Fruit fly (Drosophila melanogaster): ENCODE results near the gene CG44954.

CG44954 gene

DNA sequence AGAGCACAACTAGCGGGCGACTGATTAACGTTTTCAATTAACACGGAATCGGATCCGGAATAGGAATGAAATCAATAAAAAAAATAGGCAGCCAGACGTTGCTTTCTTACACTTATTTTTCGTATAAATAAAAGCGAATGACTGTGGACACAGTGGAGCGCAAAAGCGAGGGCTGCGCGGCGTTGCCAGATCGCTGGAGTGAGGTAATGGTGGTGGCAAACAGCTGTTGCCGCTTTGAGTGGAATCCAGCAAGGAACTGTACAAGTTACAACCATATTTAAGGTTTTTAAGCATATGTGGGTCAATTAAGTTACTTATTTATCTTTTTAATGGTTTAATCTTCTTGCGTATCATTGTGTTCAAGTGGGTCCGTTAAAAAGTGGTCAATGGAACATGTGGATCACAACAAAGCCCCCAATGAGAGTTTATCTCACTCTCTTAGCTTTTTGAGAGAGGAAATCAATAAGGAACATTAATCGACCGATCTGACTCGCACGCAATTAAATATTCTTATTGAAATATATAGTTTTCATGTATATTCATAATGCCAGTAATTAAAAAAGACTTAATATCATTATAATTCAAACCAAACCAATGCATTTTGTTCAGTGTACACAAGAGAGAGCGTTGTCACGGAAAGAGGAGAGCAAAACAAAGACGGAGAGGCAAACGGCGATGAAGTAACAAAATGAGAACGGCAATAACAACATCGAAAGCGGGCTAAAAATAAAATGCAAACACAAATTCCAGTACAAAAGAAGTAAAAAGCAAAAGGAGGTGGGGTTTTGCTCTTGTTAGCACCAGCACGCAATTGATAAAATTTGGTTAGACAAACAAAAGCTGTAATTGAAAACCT is 21.3 kb downstream of the CG44954 start:
- TF ChIP-seq chif (GFP tag; optimal IDR thresholded peaks at IDR 0.05) (peak; percentile 81 to 86), lbe (GFP tag; optimal IDR thresholded peaks at IDR 0.05) (peak; percentile 92), gsb (GFP tag; IDR thresholded peaks at IDR 0.05) (peak; percentile 85), cato (GFP tag; optimal IDR thresholded peaks at IDR 0.05; ENCODE audit: borderline replicate concordance) (peak; percentile 86), ems (GFP tag; optimal IDR thresholded peaks at IDR 0.05) (peak; percentile 93), CG10543 (GFP tag; optimal IDR thresholded peaks at IDR 0.05) (peak; percentile 70), schlank (tag; optimal IDR thresholded peaks at IDR 0.05) (peak; percentile 66), kni (GFP tag; optimal IDR thresholded peaks at IDR 0.05) (no peak), gt (GFP tag; IDR thresholded peaks at IDR 0.05) (peak; percentile 57; the same call in 1 of the 2 replicates), Myb (GFP tag; optimal IDR thresholded peaks at IDR 0.05) (peak; percentile 67), Abd-B (GFP tag; optimal IDR thresholded peaks at IDR 0.05) (peak; percentile 70), CG1603 (tag; optimal IDR thresholded peaks at IDR 0.05) (peak; percentile 90), CG3838 (GFP tag; optimal IDR thresholded peaks at IDR 0.05) (peak; percentile 83), CG43689 (GFP tag; IDR thresholded peaks at IDR 0.05) (peak; percentile 91), grau (tag; optimal IDR thresholded peaks at IDR 0.05) (peak; percentile 89), GATAe (GFP tag; conservative IDR thresholded peaks at IDR 0.05) (peak; percentile 59; the same call in 1 of the 2 replicates), Lim3 (GFP tag; IDR thresholded peaks at IDR 0.05) (peak; percentile 77), phol (tag; optimal IDR thresholded peaks at IDR 0.05) (peak; percentile 88), Atf6 (GFP tag; IDR thresholded peaks at IDR 0.05) (peak; percentile 94), CG18599 (GFP tag; optimal IDR thresholded peaks at IDR 0.05) (peak; percentile 94), pan (optimal IDR thresholded peaks at IDR 0.05) (no peak), pan (GFP tag; optimal IDR thresholded peaks at IDR 0.05 in 1 of 2, IDR thresholded peaks at IDR 0.05 in 1 of 2) (peak in 1 of 2 experiments; percentile 96), dati (GFP tag; IDR thresholded peaks at IDR 0.05) (peak; percentile 77), Dfd (GFP tag; optimal IDR thresholded peaks at IDR 0.05) (no peak), CG13296 (GFP tag; optimal IDR thresholded peaks at IDR 0.05) (peak; percentile 84), mld (GFP tag; IDR thresholded peaks at IDR 0.05; ENCODE audit: partially characterized antibody) (no peak), E2f1 (GFP tag; IDR thresholded peaks at IDR 0.05) (peak; percentile 94), fd96Cb (tag; optimal IDR thresholded peaks at IDR 0.05) (peak; percentile 86), B-H2 (GFP tag; optimal IDR thresholded peaks at IDR 0.05) (peak; percentile 70), CG10274 (GFP tag; optimal IDR thresholded peaks at IDR 0.05) (peak; percentile 67), so (GFP tag; IDR thresholded peaks at IDR 0.05) (peak; percentile 96), D (optimal IDR thresholded peaks at IDR 0.05) (no peak), D (GFP tag; optimal IDR thresholded peaks at IDR 0.05) (peak; percentile 88), CG8765 (GFP tag; IDR thresholded peaks at IDR 0.05) (peak; percentile 63), bowl (GFP tag; IDR thresholded peaks at IDR 0.05) (peak; percentile 92), hth (optimal IDR thresholded peaks at IDR 0.05) (no peak), Med (GFP tag) (peak; percentile 96), Side (GFP tag; optimal IDR thresholded peaks at IDR 0.05) (peak; percentile 89), en (GFP tag; optimal IDR thresholded peaks at IDR 0.05) (peak; percentile 30), CG1529 (GFP tag; optimal IDR thresholded peaks at IDR 0.05) (peak; percentile 80), repo (GFP tag; optimal IDR thresholded peaks at IDR 0.05) (peak; percentile 80), Atf-2 (GFP tag; optimal IDR thresholded peaks at IDR 0.05) (peak; percentile 78), emc (GFP tag; optimal IDR thresholded peaks at IDR 0.05) (peak; percentile 81), CG4424 (GFP tag; optimal IDR thresholded peaks at IDR 0.05) (peak; percentile 93), CG7786 (GFP tag; optimal IDR thresholded peaks at IDR 0.05) (peak; percentile 87), HLH4C (GFP tag; IDR thresholded peaks at IDR 0.05; ENCODE audit: partially characterized antibody) (no peak), tgo (GFP tag; IDR thresholded peaks at IDR 0.05) (peak; percentile 95), chn (GFP tag; optimal IDR thresholded peaks at IDR 0.05) (peak; percentile 82), PHDP (tag; optimal IDR thresholded peaks at IDR 0.05) (peak; percentile 92), wek (GFP tag; optimal IDR thresholded peaks at IDR 0.05) (peak; percentile 73)
